Worm (Caenorhabditis elegans) whole organism, late embryonic: ENCODE data around the gene ZK154.1.

Source experiments
- C08G9.2 ChIP-seq: sonication (generic microtip); optimal IDR thresholded peaks from 2 replicates; lab custom pipeline; 2016; ENCODE audit warnings: mild to moderate bottlenecking, missing genetic modification characterization, moderate library complexity, missing compliant biosample characterization
- C38D4.7 ChIP-seq: fragments of 200-800 bp; sonication (Bioruptor generic); optimal IDR thresholded peaks from 2 replicates; lab custom pipeline; 2018; ENCODE audit warnings: mild to moderate bottlenecking, missing genetic modification characterization, moderate library complexity, missing compliant biosample characterization
- madf-2 ChIP-seq: sonication (generic microtip); optimal IDR thresholded peaks from 2 replicates; lab custom pipeline; 2017; ENCODE audit warnings: missing genetic modification characterization, missing compliant biosample characterization
- nhr-11 ChIP-seq: fragments of 150-350 bp; optimal IDR thresholded peaks from 2 replicates; lab custom pipeline; 2014; ENCODE audit warnings: missing biosample characterization, missing genetic modification characterization
- rnt-1 ChIP-seq: sonication (generic microtip); optimal IDR thresholded peaks from 2 replicates; lab custom pipeline; 2016; ENCODE audit warnings: missing genetic modification characterization, missing compliant biosample characterization
- unc-42 ChIP-seq: sonication (generic microtip); optimal IDR thresholded peaks from 2 replicates; lab custom pipeline; 2016; ENCODE audit warnings: missing genotype, missing genetic modification characterization, missing compliant biosample characterization

ce11 chrX:7781827-7782226 lies 2.5 kb downstream of the ZK154.1 start:
- TF ChIP-seq rnt-1 = no peak
- no peak for TF ChIP-seq nhr-11 (tag; lab: Kevin White, UChicago)
- TF ChIP-seq C38D4.7 (GFP tag; lab: Kevin White, UChicago) = no peak
- no peak for TF ChIP-seq madf-2
- no peak for TF ChIP-seq unc-42 (tag; lab: Kevin White, UChicago)
- TF ChIP-seq C08G9.2 (tag; lab: Kevin White, UChicago) = no peak
